Worm (Caenorhabditis elegans): ENCODE results near the gene gdi-1.

gdi-1 gene

DNA sequence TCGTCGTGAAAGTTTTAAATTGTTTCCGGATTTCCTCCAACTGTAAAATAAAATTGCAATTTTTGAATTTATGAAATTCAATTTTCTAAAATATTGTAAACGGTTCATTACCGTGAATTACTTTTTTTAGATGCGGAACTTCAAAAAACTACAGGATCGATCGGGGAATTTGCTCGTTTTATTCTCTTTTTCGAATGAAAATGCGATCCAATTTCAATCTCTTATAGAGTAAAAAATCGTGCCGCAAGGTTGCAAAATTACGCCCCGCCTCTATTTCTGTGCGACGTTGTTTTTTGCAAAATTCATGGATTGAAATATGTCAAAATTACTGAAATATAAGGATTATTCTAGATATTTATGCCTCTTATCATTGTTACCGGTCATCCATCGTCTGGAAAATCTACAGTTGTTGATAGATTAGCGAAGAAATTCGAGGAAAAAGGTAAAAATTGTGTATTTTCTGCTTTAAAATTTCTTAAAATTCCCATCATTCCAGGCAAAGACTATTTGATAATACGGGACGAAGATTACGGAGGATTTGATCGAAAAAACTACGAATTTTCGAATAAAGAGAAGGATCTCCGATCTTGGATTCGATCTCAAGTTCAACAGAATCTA lies 23.4 kb downstream of the gdi-1 start, which contains the start of gene Y57G11C.43 (continued):
- TF ChIP-seq hrde-1 (tag; optimal IDR thresholded peaks at IDR 0.05; ENCODE audit: borderline replicate concordance), result no peak
- no peak for TF ChIP-seq madf-8 (GFP tag; conservative IDR thresholded peaks at IDR 0.05)
- TF ChIP-seq let-607 (tag; optimal IDR thresholded peaks at IDR 0.05), result no peak
- TF ChIP-seq madf-6 (GFP tag; IDR thresholded peaks at IDR 0.05), result peak; percentile 56
- TF ChIP-seq tbx-9 (tag; optimal IDR thresholded peaks at IDR 0.05; ENCODE audit: borderline replicate concordance), result no peak
- TF ChIP-seq Y79H2A.3 (GFP tag; conservative IDR thresholded peaks at IDR 0.05), result no peak
- no peak for TF ChIP-seq C17E4.6 (GFP tag; IDR thresholded peaks at IDR 0.05)
- TF ChIP-seq ekl-4 (GFP tag; IDR thresholded peaks at IDR 0.05), result peak; percentile 55
- TF ChIP-seq ztf-3 (GFP tag; optimal IDR thresholded peaks at IDR 0.05), result no peak
- TF ChIP-seq F52B5.7 (tag; optimal IDR thresholded peaks at IDR 0.05), result no peak
- no peak for TF ChIP-seq nhr-90 (tag; optimal IDR thresholded peaks at IDR 0.05)
- peak; percentile 2 for TF ChIP-seq lsl-1 (GFP tag; optimal IDR thresholded peaks at IDR 0.05)
- no peak for TF ChIP-seq F23B12.7 (tag; optimal IDR thresholded peaks at IDR 0.05; ENCODE audit: insufficient read depth)
- TF ChIP-seq snpc-4 (GFP tag; optimal IDR thresholded peaks at IDR 0.05), result no peak
- peak in 3 of 4 experiments; percentile 25 to 92 (median 76) for TF ChIP-seq snpc-4 (tag; optimal IDR thresholded peaks at IDR 0.05)
- TF ChIP-seq ama-1 (optimal IDR thresholded peaks at IDR 0.05), result no peak
- peak; percentile 11 to 37 for TF ChIP-seq ama-1 (GFP tag; optimal IDR thresholded peaks at IDR 0.05)
- no peak for TF ChIP-seq hlh-26 (GFP tag; conservative IDR thresholded peaks at IDR 0.05)
- no peak for TF ChIP-seq nhr-80 (tag; optimal IDR thresholded peaks at IDR 0.05)
- TF ChIP-seq C06A6.2 (GFP tag; conservative IDR thresholded peaks at IDR 0.05), result no peak
- TF ChIP-seq fkh-3 (tag; optimal IDR thresholded peaks at IDR 0.05), result no peak
- no peak for TF ChIP-seq akir-1 (GFP tag; optimal IDR thresholded peaks at IDR 0.05)
- no peak for TF ChIP-seq mcd-1 (GFP tag; IDR thresholded peaks at IDR 0.05)
- TF ChIP-seq lin-26 (GFP tag; IDR thresholded peaks at IDR 0.05), result no peak
- no peak for TF ChIP-seq let-526 (GFP tag; IDR thresholded peaks at IDR 0.05)
- TF ChIP-seq nhr-179 (tag; optimal IDR thresholded peaks at IDR 0.05), result no peak
- 0 out of 2 replicates have a peak, but pooled peaks have one; percentile 25 for TF ChIP-seq nfyb-1 (GFP tag; IDR thresholded peaks at IDR 0.05)
- TF ChIP-seq Y67H2A.10 (GFP tag; conservative IDR thresholded peaks at IDR 0.05), result no peak
- no peak for TF ChIP-seq mel-28 (tag; optimal IDR thresholded peaks at IDR 0.05; ENCODE audit: borderline replicate concordance)
- no peak for TF ChIP-seq nhr-27 (tag; optimal IDR thresholded peaks at IDR 0.05)
- TF ChIP-seq gei-17 (GFP tag; optimal IDR thresholded peaks at IDR 0.05), result no peak
- TF ChIP-seq sdz-38 (tag; optimal IDR thresholded peaks at IDR 0.05), result no peak
- TF ChIP-seq rcor-1 (GFP tag; IDR thresholded peaks at IDR 0.05), result no peak
- TF ChIP-seq D2030.7 (GFP tag; IDR thresholded peaks at IDR 0.05), result 0 out of 2 replicates have a peak, but pooled peaks have one; percentile 31
- TF ChIP-seq unc-62 (GFP tag; optimal IDR thresholded peaks at IDR 0.05), result no peak
- no peak for TF ChIP-seq F39B2.1 (GFP tag; IDR thresholded peaks at IDR 0.05)
- TF ChIP-seq pha-4 (tag; optimal IDR thresholded peaks at IDR 0.05), result no peak

DNA sequence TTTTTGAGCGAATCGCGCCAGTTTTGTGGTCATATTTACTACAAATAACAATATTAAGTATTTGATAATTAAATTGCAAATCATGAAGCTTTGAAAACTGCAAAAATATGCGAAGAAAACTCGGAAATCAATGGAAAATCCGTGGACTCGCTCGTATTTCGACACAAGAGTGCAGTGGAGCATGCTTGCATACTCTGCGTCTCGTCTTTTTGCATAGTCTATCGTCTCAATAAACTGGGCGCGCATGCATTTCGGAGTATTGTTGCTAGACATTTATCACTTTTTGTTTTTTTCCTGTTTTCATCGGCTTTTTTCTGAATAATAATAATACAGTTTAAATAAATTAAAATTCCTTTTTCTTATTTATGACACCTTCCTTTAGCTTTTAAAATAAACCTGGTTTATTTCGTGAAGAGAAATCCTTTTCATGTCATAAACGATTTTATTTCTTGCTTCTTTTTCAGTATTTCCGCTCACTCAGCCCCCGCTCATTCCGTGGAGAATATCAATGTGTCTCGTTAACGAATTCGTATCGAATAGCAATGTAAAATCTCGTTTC lies 24.9 kb downstream of the gdi-1 start, which contains the start of the genes mrps-7 and Y57G11C.3:
TSS of gene mrps-7 (minus strand) at position 38 of the 559 bp plus-strand sequence.
TSS of gene Y57G11C.3 (plus strand) at position 509 of the 559 bp plus-strand sequence.
- TF ChIP-seq ama-1 (optimal IDR thresholded peaks at IDR 0.05) (peak; percentile 27), ama-1 (GFP tag; optimal IDR thresholded peaks at IDR 0.05) (no peak), let-607 (tag; optimal IDR thresholded peaks at IDR 0.05) (peak in 1 of 2 experiments; percentile 47), Y67H2A.10 (GFP tag; conservative IDR thresholded peaks at IDR 0.05) (no peak), nhr-27 (tag; optimal IDR thresholded peaks at IDR 0.05) (no peak), lsy-27 (tag; optimal IDR thresholded peaks at IDR 0.05; ENCODE audit: borderline replicate concordance, insufficient read depth) (no peak), rcor-1 (GFP tag; IDR thresholded peaks at IDR 0.05) (peak; percentile 83), ztf-3 (GFP tag; optimal IDR thresholded peaks at IDR 0.05) (no peak), unc-62 (GFP tag; optimal IDR thresholded peaks at IDR 0.05) (no peak), xnd-1 (tag; optimal IDR thresholded peaks at IDR 0.05) (peak; percentile 12), snpc-1.3 (tag; optimal IDR thresholded peaks at IDR 0.05; ENCODE audit: insufficient read depth) (peak; percentile 90), nfyb-1 (GFP tag; IDR thresholded peaks at IDR 0.05) (peak; percentile 42; the same call in 1 of the 2 replicates), B0035.1 (tag; optimal IDR thresholded peaks at IDR 0.05) (no peak), ZK185.1 (tag; optimal IDR thresholded peaks at IDR 0.05; ENCODE audit: poor library complexity, severe bottlenecking) (peak; percentile 78), ekl-4 (GFP tag; IDR thresholded peaks at IDR 0.05) (peak; percentile 58; the same call in 1 of the 2 replicates), Y95B8A.8 (GFP tag; IDR thresholded peaks at IDR 0.05) (no peak), mcd-1 (GFP tag; IDR thresholded peaks at IDR 0.05) (peak; percentile 99), akir-1 (GFP tag; optimal IDR thresholded peaks at IDR 0.05) (no peak), snpc-3.4 (tag; optimal IDR thresholded peaks at IDR 0.05) (peak; percentile 36), K12H6.12 (tag; optimal IDR thresholded peaks at IDR 0.05) (peak; percentile 69)

All from whole organism, young adult.